Fruit fly (Drosophila melanogaster): Measurements from ENCODE around the gene Cpr65Ax2.

DNA sequence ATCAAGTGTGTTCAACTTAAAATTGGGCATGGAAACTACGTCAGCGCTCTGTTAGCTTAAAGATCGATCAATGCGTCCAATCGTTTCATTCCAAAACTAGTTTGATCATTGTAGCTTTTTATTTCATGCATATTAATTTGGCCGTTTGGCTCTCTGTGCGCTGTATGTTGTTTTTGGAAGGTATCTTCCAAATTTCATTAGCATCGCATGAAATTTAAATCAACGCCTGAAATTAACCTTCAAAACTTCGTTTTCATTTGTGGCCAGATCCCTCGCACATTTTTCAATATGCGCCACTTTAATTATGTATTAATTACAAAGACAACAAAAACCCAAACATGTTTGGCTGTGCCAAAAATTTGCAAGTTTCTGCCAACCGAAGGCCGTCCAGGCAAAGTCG, 12.1 kb downstream of the Cpr65Ax2 start:
- TF ChIP-seq Dll (optimal IDR thresholded peaks at IDR 0.05) (no peak), pan (optimal IDR thresholded peaks at IDR 0.05) (no peak), CG8478 (optimal IDR thresholded peaks at IDR 0.05) (no peak), psq (optimal IDR thresholded peaks at IDR 0.05) (no peak)

Data from whole organism.